Worm (Caenorhabditis elegans) whole organism, L1 larva: Measurements from ENCODE around the gene C16A3.5.

Experiments
- C04F5.9 ChIP-seq: sonication (generic microtip); optimal IDR thresholded peaks from 2 replicates; lab custom pipeline; 2016; ENCODE audit warnings: missing genetic modification characterization, missing compliant biosample characterization
- C34B4.2 ChIP-seq: sonication (generic microtip); optimal IDR thresholded peaks from 2 replicates; lab custom pipeline; 2017; ENCODE audit warnings: mild to moderate bottlenecking, missing genetic modification characterization, missing compliant biosample characterization
- alr-1 ChIP-seq: fragments of 200-800 bp; sonication (Bioruptor generic); optimal IDR thresholded peaks from 2 replicates; lab custom pipeline; 2018; ENCODE audit warnings: borderline replicate concordance, mild to moderate bottlenecking, missing genetic modification characterization, missing compliant biosample characterization
- blmp-1 ChIP-seq: fragments of 150-350 bp; optimal IDR thresholded peaks from 2 replicates; lab custom pipeline; 2014; ENCODE audit warnings: missing biosample characterization, missing genetic modification characterization
- dpl-1 ChIP-seq, 3 experiments: fragments of 150-350 bp in 2 of 3; sonication (generic microtip) in 1 of 3; optimal IDR thresholded peaks; 2 replicates each; lab custom pipeline; 2014 to 2017; ENCODE audit warnings: missing biosample characterization in 3 of 3, missing genetic modification characterization in 3 of 3, missing genetic modification reagents in 3 of 3
- egl-27 ChIP-seq, 2 experiments: fragments of 150-350 bp in 1 of 2; sonication (generic microtip); optimal IDR thresholded peaks; 3 replicates each; lab custom pipeline; 2017 to 2018; ENCODE audit warnings: missing biosample characterization in 2 of 2, missing genetic modification characterization in 2 of 2, missing genetic modification reagents in 2 of 2
- jun-1 ChIP-seq: fragments of 150-350 bp; optimal IDR thresholded peaks from 2 replicates; lab custom pipeline; 2014; ENCODE audit warnings: missing biosample characterization, missing genetic modification reagents, missing genetic modification characterization
- lin-15B ChIP-seq: fragments of 150-350 bp; sonication (generic microtip); optimal IDR thresholded peaks from 3 replicates; lab custom pipeline; 2014; ENCODE audit warnings: missing biosample characterization, missing genetic modification characterization
- nhr-11 ChIP-seq: fragments of 150-350 bp; optimal IDR thresholded peaks from 2 replicates; lab custom pipeline; 2014; ENCODE audit warnings: missing biosample characterization, missing genetic modification characterization
- nhr-12 ChIP-seq: sonication (generic microtip); optimal IDR thresholded peaks from 2 replicates; lab custom pipeline; 2017; ENCODE audit warnings: missing biosample characterization, missing genetic modification characterization
- nhr-237 ChIP-seq: fragments of 150-350 bp; optimal IDR thresholded peaks from 2 replicates; lab custom pipeline; 2014; ENCODE audit warnings: missing biosample characterization, missing genetic modification characterization
- tbx-2 ChIP-seq: sonication (generic microtip); optimal IDR thresholded peaks from 2 replicates; lab custom pipeline; 2016; ENCODE audit warnings: missing genetic modification characterization, missing compliant biosample characterization
- xbp-1 ChIP-seq: sonication (generic microtip); optimal IDR thresholded peaks from 2 replicates; lab custom pipeline; 2016; ENCODE audit warnings: missing genetic modification characterization, missing compliant biosample characterization
- ztf-11 ChIP-seq, 2 experiments: sonication (generic microtip); optimal IDR thresholded peaks; 2 replicates each; lab custom pipeline; 2016 to 2017; ENCODE audit warnings: missing genetic modification characterization in 2 of 2, missing biosample characterization in 1 of 2, missing compliant biosample characterization in 1 of 2

DNA sequence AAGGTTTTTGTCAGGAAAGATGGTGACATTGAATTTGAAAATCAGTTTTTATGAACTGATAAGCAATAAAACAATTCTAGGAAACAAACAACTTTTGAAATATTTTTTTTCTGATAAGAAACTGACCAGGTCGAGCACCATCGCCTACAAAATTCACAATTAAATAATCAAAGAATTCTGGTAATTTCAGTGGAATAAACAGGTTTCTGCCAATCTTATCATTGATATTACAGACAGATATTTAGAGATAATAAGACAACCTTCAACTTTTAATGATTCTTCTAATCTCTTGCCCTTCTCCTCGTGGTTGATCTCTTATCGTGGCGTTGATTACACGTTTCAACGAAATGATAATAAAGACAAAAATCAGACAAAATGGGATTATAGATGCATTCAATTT is 15.8 kb downstream of the C16A3.5 start:
- TF ChIP-seq tbx-2 (no peak), C04F5.9 (tag; lab: Kevin White, UChicago) (no peak), dpl-1 (GFP tag; optimal IDR thresholded peaks at IDR 0.05; lab: Kevin White, UChicago) (no peak), ztf-11 (tag; optimal IDR thresholded peaks at IDR 0.05; lab: Kevin White, UChicago) (no peak), egl-27 (tag; optimal IDR thresholded peaks at IDR 0.05; lab: Kevin White, UChicago) (no peak), blmp-1 (no peak), lin-15B (tag; lab: Kevin White, UChicago) (no peak), nhr-12 (tag; lab: Kevin White, UChicago) (no peak), alr-1 (no peak), nhr-237 (tag; lab: Kevin White, UChicago) (no peak), nhr-11 (tag; lab: Kevin White, UChicago) (no peak), jun-1 (tag; lab: Kevin White, UChicago) (peak; percentile 27), C34B4.2 (tag; lab: Kevin White, UChicago) (no peak), xbp-1 (tag; lab: Kevin White, UChicago) (no peak)
